Worm (Caenorhabditis elegans) whole organism, midembryonic: ENCODE results near the gene F59A7.14.

Experiments used
- T22C8.4 ChIP-seq: fragments of 200-800 bp; sonication (Bioruptor generic); IDR thresholded peaks from 2 replicates; pipeline ENCODE4 v1.3.6; 2022; ENCODE audit warnings: missing genetic modification characterization, missing compliant biosample characterization
- med-1 ChIP-seq: sonication (generic microtip); optimal IDR thresholded peaks from 2 replicates; lab custom pipeline; 2017; ENCODE audit warnings: missing genetic modification characterization, mild to moderate bottlenecking, missing compliant biosample characterization, antibody characterized with exemption, missing genetic modification reagents; ENCODE audit not compliant: insufficient read depth
- ref-1 ChIP-seq: fragments of 200-800 bp; sonication (Bioruptor generic); conservative IDR thresholded peaks from 2 replicates; pipeline ENCODE4 v1.3.6; 2022; ENCODE audit warnings: missing genetic modification reagents, missing genetic modification characterization, missing compliant biosample characterization
- ztf-23 ChIP-seq: fragments of 200-800 bp; sonication (Bioruptor generic); IDR thresholded peaks from 2 replicates; pipeline ENCODE4 v1.3.6; 2022; ENCODE audit warnings: missing genetic modification reagents, missing genetic modification characterization, missing compliant biosample characterization
- ztf-29 ChIP-seq: fragments of 200-800 bp; sonication (Bioruptor generic); IDR thresholded peaks from 2 replicates; pipeline ENCODE4 v1.3.6; 2022; ENCODE audit warnings: missing genetic modification reagents, missing genetic modification characterization, missing compliant biosample characterization

ce11 chrV:1969690-1970089 is 49.1 kb upstream of the F59A7.14 start:
- TF ChIP-seq ref-1 (GFP tag; lab: Robert Waterston, UW), result no peak
- TF ChIP-seq ztf-29 (GFP tag; lab: Robert Waterston, UW), result no peak
- no peak for TF ChIP-seq T22C8.4 (GFP tag; lab: Robert Waterston, UW)
- TF ChIP-seq med-1 (GFP tag; lab: Kevin White, UChicago), result no peak
- no peak for TF ChIP-seq ztf-23
